Worm (Caenorhabditis elegans): ENCODE data around the gene C53A5.9.

Gene C53A5.9

DNA sequence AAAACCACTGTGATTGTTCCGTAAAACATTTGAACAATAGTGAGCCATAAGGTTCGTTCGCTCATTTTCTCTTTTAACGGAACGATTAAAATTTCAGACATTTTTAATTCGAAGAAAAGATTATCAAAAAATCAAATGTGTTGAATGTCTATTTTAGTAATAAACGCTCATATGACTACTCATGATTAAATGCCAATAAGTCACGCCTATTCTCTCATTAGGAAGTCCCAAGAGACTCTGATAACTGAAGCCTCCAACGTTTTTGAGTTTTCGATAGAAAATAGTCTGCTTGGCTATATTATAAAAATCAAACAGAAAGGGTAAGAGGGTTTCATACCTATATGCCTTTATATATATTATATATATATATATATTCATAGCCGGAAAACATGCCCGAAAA is 2.5 kb downstream of the C53A5.9 start, which contains the start of gene srg-47:
srg-47 (minus strand) TSS at position 101 of the 400 bp plus-strand sequence.
- TF ChIP-seq lin-11 (tag; optimal IDR thresholded peaks at IDR 0.05) = no peak
- TF ChIP-seq dmd-4 (tag; optimal IDR thresholded peaks at IDR 0.05) = no peak
- TF ChIP-seq lin-13 (GFP tag; optimal IDR thresholded peaks at IDR 0.05) = no peak
- no peak for TF ChIP-seq alr-1 (tag; optimal IDR thresholded peaks at IDR 0.05)
- TF ChIP-seq sma-9 (GFP tag; optimal IDR thresholded peaks at IDR 0.05) = no peak
- no peak for TF ChIP-seq sma-9 (tag; optimal IDR thresholded peaks at IDR 0.05)
- no peak for TF ChIP-seq aly-2 (tag; optimal IDR thresholded peaks at IDR 0.05)
- no peak for TF ChIP-seq F13H6.1 (tag; optimal IDR thresholded peaks at IDR 0.05)
- TF ChIP-seq peb-1 (tag; optimal IDR thresholded peaks at IDR 0.05) = no peak
- TF ChIP-seq egl-27 (tag; optimal IDR thresholded peaks at IDR 0.05) = no peak
- no peak for TF ChIP-seq lin-39 (tag; optimal IDR thresholded peaks at IDR 0.05)
- TF ChIP-seq mbf-1 (tag; optimal IDR thresholded peaks at IDR 0.05) = no peak
- TF ChIP-seq ceh-82 (tag; optimal IDR thresholded peaks at IDR 0.05) = no peak
- no peak for TF ChIP-seq mab-5 (tag; optimal IDR thresholded peaks at IDR 0.05)
- TF ChIP-seq ama-1 (optimal IDR thresholded peaks at IDR 0.05) = no peak
- TF ChIP-seq blmp-1 (tag; optimal IDR thresholded peaks at IDR 0.05; ENCODE audit: insufficient read depth) = no peak

ce11 chrV:14548510-14548909 is 10.1 kb downstream of the C53A5.9 start:
- TF ChIP-seq nhr-11 (tag; optimal IDR thresholded peaks at IDR 0.05) = no peak
- TF ChIP-seq nhr-6 (tag; optimal IDR thresholded peaks at IDR 0.05) = no peak
- TF ChIP-seq sma-3 (GFP tag; optimal IDR thresholded peaks at IDR 0.05) = no peak
- no peak for TF ChIP-seq elt-3 (tag; optimal IDR thresholded peaks at IDR 0.05)
- TF ChIP-seq fos-1 (tag; optimal IDR thresholded peaks at IDR 0.05) = peak; percentile 16
- TF ChIP-seq nhr-23 (tag; optimal IDR thresholded peaks at IDR 0.05) = no peak
- TF ChIP-seq ZK546.5 (tag; optimal IDR thresholded peaks at IDR 0.05) = no peak
- peak; percentile 34 for TF ChIP-seq C34F6.9 (tag; optimal IDR thresholded peaks at IDR 0.05)
- TF ChIP-seq sma-9 (GFP tag; optimal IDR thresholded peaks at IDR 0.05) = no peak
- no peak for TF ChIP-seq sma-9 (tag; optimal IDR thresholded peaks at IDR 0.05)
- no peak for TF ChIP-seq R02D3.7 (tag; optimal IDR thresholded peaks at IDR 0.05)
- TF ChIP-seq nhr-77 (tag; optimal IDR thresholded peaks at IDR 0.05) = no peak
- TF ChIP-seq ama-1 (optimal IDR thresholded peaks at IDR 0.05) = no peak
- TF ChIP-seq nhr-10 (tag; optimal IDR thresholded peaks at IDR 0.05) = no peak
- TF ChIP-seq elt-1 (tag; optimal IDR thresholded peaks at IDR 0.05) = no peak
- no peak for TF ChIP-seq lin-11 (tag; optimal IDR thresholded peaks at IDR 0.05)
- no peak for TF ChIP-seq lsy-2 (tag; optimal IDR thresholded peaks at IDR 0.05)

ce11 chrV:14546569-14546968 is 12.1 kb downstream of the C53A5.9 start, which contains the start of gene C53A5.13:
C53A5.13 (plus strand) TSS chrV:14546869.
- no peak for TF ChIP-seq lsy-2 (tag; optimal IDR thresholded peaks at IDR 0.05)
- TF ChIP-seq ceh-82 (tag; optimal IDR thresholded peaks at IDR 0.05) = no peak
- no peak for TF ChIP-seq nhr-237 (tag; optimal IDR thresholded peaks at IDR 0.05)
- no peak for TF ChIP-seq skn-1 (tag; optimal IDR thresholded peaks at IDR 0.05)
- TF ChIP-seq egl-27 (tag; optimal IDR thresholded peaks at IDR 0.05) = no peak
- TF ChIP-seq mdl-1 (tag; optimal IDR thresholded peaks at IDR 0.05) = no peak
- TF ChIP-seq sem-4 (tag; optimal IDR thresholded peaks at IDR 0.05) = no peak
- no peak for TF ChIP-seq nhr-77 (tag; optimal IDR thresholded peaks at IDR 0.05)
- TF ChIP-seq sma-3 (GFP tag; optimal IDR thresholded peaks at IDR 0.05) = no peak
- TF ChIP-seq nhr-6 (tag; optimal IDR thresholded peaks at IDR 0.05) = no peak
- TF ChIP-seq lin-39 (tag; optimal IDR thresholded peaks at IDR 0.05) = no peak
- TF ChIP-seq fos-1 (tag; optimal IDR thresholded peaks at IDR 0.05) = no peak
- no peak for TF ChIP-seq elt-1 (tag; optimal IDR thresholded peaks at IDR 0.05)
- no peak for TF ChIP-seq sma-9 (GFP tag; optimal IDR thresholded peaks at IDR 0.05)
- TF ChIP-seq sma-9 (tag; optimal IDR thresholded peaks at IDR 0.05) = no peak
- TF ChIP-seq alr-1 (tag; optimal IDR thresholded peaks at IDR 0.05) = no peak
- no peak for TF ChIP-seq nhr-25 (tag; optimal IDR thresholded peaks at IDR 0.05)
- no peak for TF ChIP-seq R02D3.7 (tag; optimal IDR thresholded peaks at IDR 0.05)
- TF ChIP-seq nhr-21 (tag; optimal IDR thresholded peaks at IDR 0.05) = no peak
- no peak for TF ChIP-seq ZK546.5 (tag; optimal IDR thresholded peaks at IDR 0.05)
- no peak for TF ChIP-seq unc-39 (tag; optimal IDR thresholded peaks at IDR 0.05)

DNA sequence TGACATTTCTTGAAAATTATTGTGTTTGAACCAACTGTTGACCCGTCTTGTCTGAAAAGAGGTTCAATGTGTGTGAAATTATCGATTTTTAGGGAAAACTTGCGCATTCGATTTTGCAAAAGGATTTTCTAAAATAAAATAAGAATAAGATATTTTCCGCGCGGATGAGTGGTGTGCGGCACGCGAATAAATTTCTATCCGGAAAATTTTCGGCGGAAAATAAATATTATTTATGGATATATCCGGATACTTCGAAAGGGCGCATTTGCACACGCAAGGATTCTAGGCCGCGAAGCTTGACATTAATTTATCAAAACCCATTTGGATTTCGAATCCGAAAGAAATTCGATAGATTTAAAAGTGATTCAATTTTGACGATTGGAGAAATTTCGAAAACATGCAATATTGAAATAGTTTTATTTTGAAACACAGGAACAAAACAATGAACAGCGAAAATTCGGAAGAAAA is 12.8 kb downstream of the C53A5.9 start, which contains the start of gene rike-1:
rike-1 (minus strand) TSS at position 51 of the 468 bp plus-strand sequence.
- TF ChIP-seq nhr-12 (tag; optimal IDR thresholded peaks at IDR 0.05) (no peak), lin-11 (tag; optimal IDR thresholded peaks at IDR 0.05) (no peak), sma-3 (GFP tag; optimal IDR thresholded peaks at IDR 0.05) (no peak), unc-62 (GFP tag; optimal IDR thresholded peaks at IDR 0.05) (no peak), elt-3 (tag; optimal IDR thresholded peaks at IDR 0.05) (no peak), R02D3.7 (tag; optimal IDR thresholded peaks at IDR 0.05) (no peak), ama-1 (optimal IDR thresholded peaks at IDR 0.05) (no peak), lsy-2 (tag; optimal IDR thresholded peaks at IDR 0.05) (peak in 1 of 2 experiments; percentile 50), nhr-25 (tag; optimal IDR thresholded peaks at IDR 0.05) (peak; percentile 2), C34F6.9 (tag; optimal IDR thresholded peaks at IDR 0.05) (peak; percentile 66)

All from whole organism, L2 larva.